Worm (Caenorhabditis elegans): ENCODE data around the gene K08F8.15.

DNA sequence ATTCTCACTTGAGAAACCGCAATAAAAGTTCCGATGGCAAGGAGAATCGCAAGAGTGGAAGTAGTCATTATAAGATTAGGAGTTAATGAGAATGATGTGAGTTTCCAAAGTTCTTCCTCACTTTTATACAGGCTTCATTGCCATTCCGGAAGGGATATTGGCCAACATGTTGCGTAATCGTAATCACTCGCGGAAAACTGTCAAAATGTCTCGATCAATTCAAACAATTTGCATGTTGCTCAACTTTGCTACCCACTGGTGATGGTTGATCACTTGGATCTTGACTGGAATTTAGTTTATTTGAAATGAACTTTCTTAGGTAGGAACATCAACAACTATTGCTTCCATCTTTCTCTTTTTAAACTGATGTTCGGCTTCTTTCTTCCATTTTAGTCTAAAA is 29.2 kb upstream of the K08F8.15 start, which contains the start of gene idpb-4:
- TF ChIP-seq efl-3 (GFP tag; optimal IDR thresholded peaks at IDR 0.05) (no peak), ama-1 (optimal IDR thresholded peaks at IDR 0.05) (no peak), ceh-8 (GFP tag; optimal IDR thresholded peaks at IDR 0.05) (no peak), lsy-2 (tag; optimal IDR thresholded peaks at IDR 0.05) (no peak), blmp-1 (tag; optimal IDR thresholded peaks at IDR 0.05) (no peak), efl-1 (optimal IDR thresholded peaks at IDR 0.05) (no peak), efl-1 (GFP tag; optimal IDR thresholded peaks at IDR 0.05 in 1 of 2) (peak in 1 of 2 experiments; percentile 24), rnt-1 (tag; optimal IDR thresholded peaks at IDR 0.05) (no peak), egl-27 (tag; optimal IDR thresholded peaks at IDR 0.05) (no peak), lin-15B (tag; optimal IDR thresholded peaks at IDR 0.05) (no peak), swsn-7 (tag; optimal IDR thresholded peaks at IDR 0.05) (no peak), pax-3 (tag; optimal IDR thresholded peaks at IDR 0.05) (no peak), lin-35 (GFP tag; optimal IDR thresholded peaks at IDR 0.05) (no peak)

All from whole organism, L1 larva.